Worm (Caenorhabditis elegans) whole organism, L4 larva: ENCODE measurements around the gene esyt-2.

Experiments used
- F10B5.3 ChIP-seq: sonication (generic microtip); optimal IDR thresholded peaks from 2 replicates; lab custom pipeline; 2016; ENCODE audit warnings: mild to moderate bottlenecking, missing genetic modification characterization, missing compliant biosample characterization
- F26F4.8 ChIP-seq: fragments of 200-800 bp; sonication (Bioruptor generic); conservative IDR thresholded peaks from 2 replicates; pipeline ENCODE4 v1.3.6; 2022; ENCODE audit warnings: missing genetic modification characterization, missing compliant biosample characterization
- T20F7.1 ChIP-seq: fragments of 200-800 bp; sonication (Bioruptor generic); optimal IDR thresholded peaks from 2 replicates; lab custom pipeline; 2018; ENCODE audit warnings: mild to moderate bottlenecking, missing genetic modification characterization, missing compliant biosample characterization
- Y75B8A.6 ChIP-seq: fragments of 200-800 bp; sonication (Bioruptor generic); IDR thresholded peaks from 2 replicates; pipeline ENCODE4 v1.3.6; 2022; ENCODE audit warnings: missing genetic modification reagents, missing genetic modification characterization, missing compliant biosample characterization
- ZK546.5 ChIP-seq, 2 experiments: sonication (generic microtip); optimal IDR thresholded peaks; 2 replicates each; lab custom pipeline; 2017; ENCODE audit warnings: missing biosample characterization in 2 of 2, missing genetic modification characterization in 2 of 2
- aha-1 ChIP-seq: fragments of 150-350 bp; peaks from one replicate; lab custom pipeline; 2014; ENCODE audit warnings: missing biosample characterization, missing genetic modification characterization
- ceh-28 ChIP-seq: fragments of 150-350 bp; optimal IDR thresholded peaks from 2 replicates; lab custom pipeline; 2014; ENCODE audit warnings: missing biosample characterization, missing genetic modification reagents, missing genetic modification characterization
- daf-19 ChIP-seq: fragments of 200-800 bp; sonication (Bioruptor generic); conservative IDR thresholded peaks from 2 replicates; pipeline ENCODE4 v1.3.6; 2022; ENCODE audit warnings: missing genetic modification characterization, missing compliant biosample characterization
- daf-8 ChIP-seq: fragments of 200-800 bp; sonication (Bioruptor generic); IDR thresholded peaks from 2 replicates; pipeline ENCODE4 v1.3.6; 2022; ENCODE audit warnings: missing genetic modification characterization, missing compliant biosample characterization
- dmd-8 ChIP-seq: fragments of 200-800 bp; sonication (Bioruptor generic); IDR thresholded peaks from 2 replicates; pipeline ENCODE4 v1.3.6; 2022; ENCODE audit warnings: missing genetic modification characterization, missing compliant biosample characterization
- dmd-9 ChIP-seq: fragments of 200-800 bp; sonication (Bioruptor generic); IDR thresholded peaks from 2 replicates; pipeline ENCODE4 v1.3.6; 2022; ENCODE audit warnings: missing genetic modification reagents, missing genetic modification characterization, missing compliant biosample characterization
- egl-27 ChIP-seq: sonication (generic microtip); optimal IDR thresholded peaks from 3 replicates; lab custom pipeline; 2017; ENCODE audit warnings: missing biosample characterization, missing genetic modification reagents, missing genetic modification characterization
- fkh-10 ChIP-seq: fragments of 150-350 bp; optimal IDR thresholded peaks from 2 replicates; lab custom pipeline; 2014; ENCODE audit warnings: missing biosample characterization, missing genetic modification reagents, missing genetic modification characterization
- gei-8 ChIP-seq: fragments of 200-800 bp; sonication (Bioruptor generic); optimal IDR thresholded peaks from 2 replicates; lab custom pipeline; 2018; ENCODE audit warnings: mild to moderate bottlenecking, missing genetic modification characterization, missing compliant biosample characterization
- hlh-30 ChIP-seq: sonication (generic microtip); optimal IDR thresholded peaks from 2 replicates; lab custom pipeline; 2017; ENCODE audit warnings: antibody characterized with exemption, mild to moderate bottlenecking, missing genetic modification characterization, missing compliant biosample characterization; ENCODE audit not compliant: insufficient read depth
- lin-39 ChIP-seq: fragments of 150-350 bp; optimal IDR thresholded peaks from 2 replicates; lab custom pipeline; 2014; ENCODE audit warnings: missing biosample characterization, missing genetic modification reagents, missing genetic modification characterization
- lsy-2 ChIP-seq, 2 experiments: fragments of 150-350 bp in 1 of 2; sonication (generic microtip) in 1 of 2; optimal IDR thresholded peaks; 2 replicates each; lab custom pipeline; 2014 to 2017; ENCODE audit warnings: missing biosample characterization in 2 of 2, missing genetic modification characterization in 2 of 2
- mdl-1 ChIP-seq, 2 experiments: fragments of 150-350 bp in 1 of 2; sonication (generic microtip) in 1 of 2; optimal IDR thresholded peaks; 2 replicates each; lab custom pipeline; 2014 to 2017; ENCODE audit warnings: missing biosample characterization in 2 of 2, missing genetic modification characterization in 2 of 2
- mdt-29 ChIP-seq: fragments of 200-800 bp; sonication (Bioruptor generic); IDR thresholded peaks from 2 replicates; pipeline ENCODE4 v1.3.6; 2022; ENCODE audit warnings: missing genetic modification reagents, missing genetic modification characterization, missing compliant biosample characterization
- mep-1 ChIP-seq: fragments of 150-350 bp; sonication (generic microtip); optimal IDR thresholded peaks from 3 replicates; lab custom pipeline; 2014; ENCODE audit warnings: missing biosample characterization, missing genetic modification characterization
- mes-2 ChIP-seq: sonication (generic microtip); optimal IDR thresholded peaks from 2 replicates; lab custom pipeline; 2016; ENCODE audit warnings: missing genotype, mild to moderate bottlenecking, missing genetic modification characterization, missing compliant biosample characterization; ENCODE audit not compliant: poor library complexity, severe bottlenecking
- nhr-102 ChIP-seq: sonication (generic microtip); optimal IDR thresholded peaks from 2 replicates; lab custom pipeline; 2016; ENCODE audit warnings: mild to moderate bottlenecking, missing genetic modification characterization, moderate library complexity, missing compliant biosample characterization
- nhr-237 ChIP-seq: sonication (generic microtip); optimal IDR thresholded peaks from 2 replicates; lab custom pipeline; 2017; ENCODE audit warnings: missing biosample characterization, missing genetic modification characterization
- nhr-6 ChIP-seq: fragments of 150-350 bp; optimal IDR thresholded peaks from 2 replicates; lab custom pipeline; 2014; ENCODE audit warnings: missing biosample characterization, missing genetic modification characterization
- pha-4 ChIP-seq, 2 experiments: fragments of 150-350 bp in 1 of 2; fragments of 200-800 bp in 1 of 2; sonication (Bioruptor generic) in 1 of 2; IDR thresholded peaks in 1 of 2; optimal IDR thresholded peaks in 1 of 2; 2 replicates each; pipeline versions ENCODE4 v1.3.6 to Lab custom; 2014 to 2022; ENCODE audit warnings: missing genetic modification characterization in 2 of 2, missing genetic modification reagents in 2 of 2, missing biosample characterization in 1 of 2, missing compliant biosample characterization in 1 of 2
- php-3 ChIP-seq: fragments of 200-800 bp; sonication (Bioruptor generic); IDR thresholded peaks from 2 replicates; pipeline ENCODE4 v1.3.6; 2022; ENCODE audit warnings: missing genetic modification reagents, missing genetic modification characterization, missing compliant biosample characterization
- pqm-1 ChIP-seq: sonication (generic microtip); optimal IDR thresholded peaks from 2 replicates; lab custom pipeline; 2017; ENCODE audit warnings: missing biosample characterization, missing genetic modification characterization
- rbr-2 ChIP-seq: sonication (generic microtip); optimal IDR thresholded peaks from 2 replicates; lab custom pipeline; 2016; ENCODE audit warnings: missing genotype, missing genetic modification characterization, missing compliant biosample characterization
- skn-1 ChIP-seq: fragments of 150-350 bp; optimal IDR thresholded peaks from 2 replicates; lab custom pipeline; 2014; ENCODE audit warnings: missing biosample characterization, missing genetic modification characterization
- snpc-1.2 ChIP-seq: fragments of 200-800 bp; sonication (Bioruptor generic); IDR thresholded peaks from 2 replicates; pipeline ENCODE4 v1.3.6; 2022; ENCODE audit warnings: missing genetic modification reagents, missing genetic modification characterization, missing compliant biosample characterization
- snpc-4 ChIP-seq: fragments of 150-350 bp; optimal IDR thresholded peaks from 2 replicates; lab custom pipeline; 2014; ENCODE audit warnings: missing biosample characterization, missing genetic modification characterization
- unc-130 ChIP-seq: sonication (generic microtip); optimal IDR thresholded peaks from 2 replicates; lab custom pipeline; 2016; ENCODE audit warnings: missing genetic modification reagents, missing genetic modification characterization, missing compliant biosample characterization
- unc-39 ChIP-seq: sonication (generic microtip); optimal IDR thresholded peaks from 2 replicates; lab custom pipeline; 2017; ENCODE audit warnings: missing biosample characterization, missing genetic modification characterization
- unc-62 ChIP-seq, 3 experiments: fragments of 150-350 bp in 1 of 3; sonication (generic microtip); optimal IDR thresholded peaks in 2 of 3; peaks in 1 of 3; 1 replicate in 1 of 3; 2 replicates in 2 of 3; lab custom pipeline; 2014 to 2017; ENCODE audit warnings: missing biosample characterization in 3 of 3, missing genetic modification characterization in 3 of 3, missing genetic modification reagents in 3 of 3, missing genotype in 1 of 3
- zag-1 ChIP-seq: fragments of 150-350 bp; optimal IDR thresholded peaks from 2 replicates; lab custom pipeline; 2014; ENCODE audit warnings: missing biosample characterization, missing genetic modification characterization
- zip-11 ChIP-seq: fragments of 200-800 bp; sonication (Bioruptor generic); IDR thresholded peaks from 2 replicates; pipeline ENCODE4 v1.3.6; 2022; ENCODE audit warnings: missing genetic modification characterization, missing compliant biosample characterization
- ztf-7 ChIP-seq: fragments of 150-350 bp; optimal IDR thresholded peaks from 2 replicates; lab custom pipeline; 2014; ENCODE audit warnings: missing biosample characterization, missing genetic modification characterization

esyt-2 gene

DNA sequence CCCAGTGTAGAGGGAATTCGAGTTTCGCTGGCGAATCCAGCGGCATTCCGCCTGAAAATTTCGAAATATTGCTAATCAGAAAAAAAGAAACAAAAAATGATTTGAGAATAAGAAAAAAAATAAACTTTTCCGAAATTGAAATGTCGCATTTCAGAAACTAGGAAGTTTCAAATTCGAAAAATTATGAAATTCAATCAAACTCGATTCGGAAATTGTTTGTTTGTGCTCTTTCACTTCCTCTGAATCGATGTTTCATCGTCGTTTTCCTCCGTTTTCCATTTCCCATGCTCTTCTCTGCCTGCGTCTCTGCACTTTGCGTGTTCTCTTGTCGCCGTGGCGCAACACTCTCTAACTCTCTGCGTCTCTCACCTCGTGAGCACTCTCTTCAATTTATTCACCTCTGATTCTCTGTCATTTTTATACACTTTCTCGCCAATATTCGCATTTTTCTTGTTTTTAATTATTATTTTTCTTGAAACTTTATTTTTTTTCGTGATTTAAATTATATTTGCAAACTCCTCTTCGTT lies 47.6 kb upstream of the esyt-2 start, which contains the start of gene C18F10.7 (continued):
- TF ChIP-seq unc-62 (GFP tag; optimal IDR thresholded peaks at IDR 0.05 in 1 of 2; lab: Kevin White, UChicago), result peak in 1 of 2 experiments; percentile 70
- TF ChIP-seq unc-62 (tag; optimal IDR thresholded peaks at IDR 0.05; lab: Kevin White, UChicago), result no peak
- TF ChIP-seq zag-1 (tag; lab: Kevin White, UChicago), result no peak
- no peak for TF ChIP-seq mdt-29
- TF ChIP-seq pqm-1 (tag; lab: Kevin White, UChicago), result no peak
- no peak for TF ChIP-seq snpc-4 (tag; lab: Kevin White, UChicago)
- TF ChIP-seq ceh-28 (tag; lab: Kevin White, UChicago), result no peak
- no peak for TF ChIP-seq skn-1
- peak in 1 of 2 experiments; percentile 45 for TF ChIP-seq lsy-2 (tag; optimal IDR thresholded peaks at IDR 0.05; lab: Kevin White, UChicago)
- TF ChIP-seq lin-39 (tag; lab: Kevin White, UChicago), result no peak
- TF ChIP-seq unc-130 (GFP tag; lab: Kevin White, UChicago), result peak; percentile 61
- TF ChIP-seq mdl-1 (tag; optimal IDR thresholded peaks at IDR 0.05; lab: Kevin White, UChicago), result peak; percentile 84 to 94
- peak; percentile 34 for TF ChIP-seq rbr-2 (tag; lab: Kevin White, UChicago)
- TF ChIP-seq nhr-237 (tag; lab: Kevin White, UChicago), result no peak
- no peak for TF ChIP-seq ztf-7 (tag; lab: Kevin White, UChicago)
- no peak for TF ChIP-seq dmd-9
- no peak; the same call in 1 of the 2 replicates for TF ChIP-seq snpc-1.2 (GFP tag; lab: Robert Waterston, UW)
- TF ChIP-seq T20F7.1 (GFP tag; lab: Kevin White, UChicago), result no peak
- TF ChIP-seq aha-1 (tag; lab: Kevin White, UChicago), result peak; percentile 94
- TF ChIP-seq fkh-10 (GFP tag; lab: Kevin White, UChicago), result peak; percentile 9
- peak; percentile 49 for TF ChIP-seq mes-2
- TF ChIP-seq Y75B8A.6 (GFP tag; lab: Robert Waterston, UW), result no peak
- TF ChIP-seq gei-8 (GFP tag; lab: Kevin White, UChicago), result no peak
- TF ChIP-seq hlh-30 (tag; lab: Kevin White, UChicago), result peak; percentile 95
- TF ChIP-seq daf-8 (GFP tag; lab: Robert Waterston, UW), result no peak
- TF ChIP-seq nhr-6 (tag; lab: Kevin White, UChicago), result peak; percentile 21
- no peak for TF ChIP-seq F26F4.8
- TF ChIP-seq nhr-102, result peak; percentile 1
- TF ChIP-seq pha-4 (GFP tag; IDR thresholded peaks at IDR 0.05; lab: Robert Waterston, UW), result no peak
- peak; percentile 60 for TF ChIP-seq pha-4 (tag; optimal IDR thresholded peaks at IDR 0.05; lab: Kevin White, UChicago)
- TF ChIP-seq, all 104 proteins: peak for 22

DNA sequence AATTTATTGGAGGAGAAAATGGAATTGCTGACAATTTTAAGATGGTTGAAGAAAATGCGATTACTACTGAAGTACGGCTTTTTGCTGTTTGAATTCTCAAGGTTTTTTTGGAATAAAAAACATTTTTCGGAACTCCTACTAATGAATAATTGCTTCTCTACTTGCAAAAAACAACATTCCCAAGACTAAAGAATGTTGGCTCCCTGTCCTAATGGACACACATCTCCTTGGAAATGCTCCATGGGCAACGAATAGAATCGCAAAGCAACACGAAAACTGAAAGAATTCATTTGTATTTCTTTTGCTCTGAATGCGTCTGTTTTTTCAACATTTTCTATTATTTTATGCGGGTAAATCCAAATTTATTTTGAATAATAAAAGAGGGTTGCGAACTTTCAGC lies 42.1 kb upstream of the esyt-2 start, which contains the start of gene C18F10.2:
Gene C18F10.2, plus strand, starts transcription at position 301 of the 400 bp plus-strand sequence.
- no peak for TF ChIP-seq T20F7.1 (GFP tag; lab: Kevin White, UChicago)
- TF ChIP-seq dmd-8, result no peak
- no peak for TF ChIP-seq mdl-1 (tag; optimal IDR thresholded peaks at IDR 0.05; lab: Kevin White, UChicago)
- TF ChIP-seq F10B5.3 (tag; lab: Kevin White, UChicago), result no peak
- TF ChIP-seq rbr-2 (tag; lab: Kevin White, UChicago), result no peak
- no peak for TF ChIP-seq zip-11 (GFP tag; lab: Robert Waterston, UW)
- TF ChIP-seq unc-39 (tag; lab: Kevin White, UChicago), result no peak
- no peak for TF ChIP-seq php-3
- no peak for TF ChIP-seq daf-19 (GFP tag; lab: Robert Waterston, UW)
- TF ChIP-seq ztf-7 (tag; lab: Kevin White, UChicago), result no peak
- TF ChIP-seq mep-1 (tag; lab: Kevin White, UChicago), result no peak
- no peak for TF ChIP-seq ZK546.5 (tag; optimal IDR thresholded peaks at IDR 0.05; lab: Kevin White, UChicago)
- no peak for TF ChIP-seq fkh-10 (GFP tag; lab: Kevin White, UChicago)
- no peak for TF ChIP-seq egl-27 (tag; lab: Kevin White, UChicago)
- TF ChIP-seq, all 104 proteins: peak for 0
